Fruit fly (Drosophila melanogaster) whole organism, embryonic: ENCODE data around the gene UQCR-14.

Source experiments
- CG10147 ChIP-seq: fragments of 200-800 bp; sonication (Bioruptor generic); optimal IDR thresholded peaks from 2 replicates; lab custom pipeline; 2019; ENCODE audit warnings: missing biosample characterization, mild to moderate bottlenecking, missing genetic modification characterization, moderate library complexity
- CG11247 ChIP-seq: fragments of 200-800 bp; sonication (Bioruptor generic); IDR thresholded peaks from 2 replicates; pipeline ENCODE4 v1.3.6; 2022; ENCODE audit warnings: missing biosample characterization, missing genetic modification characterization
- CG11695 ChIP-seq: fragments of 200-800 bp; sonication (Bioruptor generic); IDR thresholded peaks from 3 replicates; pipeline ENCODE4 v1.3.6; 2022; ENCODE audit warnings: missing biosample characterization, missing genetic modification characterization
- CG1233 ChIP-seq: fragments of 200-800 bp; sonication (Bioruptor generic); optimal IDR thresholded peaks from 4 replicates; lab custom pipeline; 2018; ENCODE audit warnings: missing biosample characterization, mild to moderate bottlenecking, missing genetic modification characterization
- CG13296 ChIP-seq: fragments of 200-800 bp; sonication (Bioruptor generic); optimal IDR thresholded peaks from 3 replicates; lab custom pipeline; 2018; ENCODE audit warnings: missing biosample characterization, mild to moderate bottlenecking, missing genetic modification characterization
- CG13894 ChIP-seq: fragments of 200-800 bp; sonication (Bioruptor generic); optimal IDR thresholded peaks from 3 replicates; lab custom pipeline; 2018; ENCODE audit warnings: missing biosample characterization, mild to moderate bottlenecking, missing genetic modification characterization, moderate library complexity
- CG18262 ChIP-seq: fragments of 200-800 bp; optimal IDR thresholded peaks from 3 replicates; lab custom pipeline; 2019; ENCODE audit warnings: missing biosample characterization, mild to moderate bottlenecking, missing genetic modification characterization, moderate library complexity
- CG2712 ChIP-seq: fragments of 200-800 bp; optimal IDR thresholded peaks from 3 replicates; lab custom pipeline; 2019; ENCODE audit warnings: missing biosample characterization, mild to moderate bottlenecking, missing genetic modification characterization, moderate library complexity
- CG34422 ChIP-seq: fragments of 200-800 bp; sonication (Bioruptor generic); IDR thresholded peaks from 3 replicates; pipeline ENCODE4 v1.3.6; 2022; ENCODE audit warnings: missing biosample characterization, missing genetic modification characterization
- CG5953 ChIP-seq: fragments of 200-800 bp; sonication (Bioruptor generic); IDR thresholded peaks from 2 replicates; pipeline ENCODE4 v1.3.6; 2022; ENCODE audit warnings: missing biosample characterization, missing genetic modification characterization
- CG6813 ChIP-seq: fragments of 200-800 bp; sonication (Bioruptor generic); optimal IDR thresholded peaks from 2 replicates; lab custom pipeline; 2017; ENCODE audit warnings: missing biosample characterization, missing genetic modification characterization, mild to moderate bottlenecking, moderate library complexity, missing genetic modification reagents
- CG8281 ChIP-seq: fragments of 200-800 bp; sonication (Bioruptor generic); optimal IDR thresholded peaks from 2 replicates; lab custom pipeline; 2018; ENCODE audit warnings: missing biosample characterization, mild to moderate bottlenecking, missing genetic modification characterization, moderate library complexity
- CG8944 ChIP-seq: fragments of 200-800 bp; sonication (Bioruptor generic); optimal IDR thresholded peaks from 3 replicates; lab custom pipeline; 2016; ENCODE audit warnings: missing biosample characterization, missing genetic modification characterization
- Dbx ChIP-seq: fragments of 200-800 bp; sonication (Bioruptor generic); IDR thresholded peaks from 3 replicates; pipeline ENCODE4 v1.3.6; 2022; ENCODE audit warnings: missing biosample characterization, missing genetic modification characterization
- E2f1 ChIP-seq: fragments of 200-800 bp; sonication (Bioruptor generic); IDR thresholded peaks from 2 replicates; pipeline ENCODE4 v1.3.6; 2022; ENCODE audit warnings: missing biosample characterization, missing genetic modification characterization
- E2f2 ChIP-seq: fragments of 200-800 bp; sonication (Bioruptor generic); IDR thresholded peaks from 2 replicates; pipeline ENCODE4 v1.3.6; 2022; ENCODE audit warnings: missing biosample characterization, missing genetic modification characterization
- ERR ChIP-seq: fragments of 200-800 bp; sonication (Bioruptor generic); optimal IDR thresholded peaks from 2 replicates; lab custom pipeline; 2016; ENCODE audit warnings: missing biosample characterization, missing genetic modification characterization
- HLH4C ChIP-seq: fragments of 200-800 bp; sonication (Bioruptor generic); IDR thresholded peaks from 3 replicates; pipeline ENCODE4 v1.3.6; 2022; ENCODE audit warnings: missing biosample characterization, missing genetic modification characterization; ENCODE audit not compliant: partially characterized antibody
- Hmr ChIP-seq: fragments of 200-800 bp; sonication (Bioruptor generic); optimal IDR thresholded peaks from 3 replicates; lab custom pipeline; 2017; ENCODE audit warnings: mild to moderate bottlenecking, missing biosample characterization, missing genetic modification reagents, missing genetic modification characterization
- Hr39 ChIP-seq: fragments of >200 bp; optimal IDR thresholded peaks from 2 replicates; lab custom pipeline; 2017
- Hsf ChIP-seq: fragments of 200-800 bp; sonication (Bioruptor generic); optimal IDR thresholded peaks from 3 replicates; lab custom pipeline; 2016; ENCODE audit warnings: missing biosample characterization, missing genetic modification characterization
- Med ChIP-seq: fragments of 200-800 bp; sonication (Bioruptor generic); peaks from one replicate; lab custom pipeline; 2016; ENCODE audit warnings: missing biosample characterization, missing genetic modification characterization, mild to moderate bottlenecking, inconsistent platforms, moderate library complexity
- Meics ChIP-seq: fragments of 200-800 bp; sonication (Bioruptor generic); optimal IDR thresholded peaks from 2 replicates; lab custom pipeline; 2017; ENCODE audit warnings: missing biosample characterization, mild to moderate bottlenecking, missing genetic modification characterization
- TFAM ChIP-seq: fragments of 200-800 bp; sonication (Bioruptor generic); optimal IDR thresholded peaks from 2 replicates; lab custom pipeline; 2017; ENCODE audit warnings: missing biosample characterization, missing genetic modification characterization, inconsistent platforms
- Vsx1 ChIP-seq: fragments of 200-800 bp; sonication (Bioruptor generic); optimal IDR thresholded peaks from 2 replicates; lab custom pipeline; 2017; ENCODE audit warnings: missing biosample characterization, mild to moderate bottlenecking, missing genetic modification characterization, missing genetic modification reagents
- abd-A ChIP-seq: fragments of 200-800 bp; sonication (Bioruptor generic); optimal IDR thresholded peaks from 3 replicates; lab custom pipeline; 2019; ENCODE audit warnings: missing biosample characterization, mild to moderate bottlenecking, missing genetic modification characterization, moderate library complexity
- aop ChIP-seq: fragments of 200-800 bp; sonication (Bioruptor generic); IDR thresholded peaks from 2 replicates; pipeline ENCODE4 v1.3.6; 2022; ENCODE audit warnings: missing biosample characterization, missing genetic modification characterization
- ap ChIP-seq: fragments of 200-800 bp; sonication (Bioruptor generic); IDR thresholded peaks from 2 replicates; pipeline ENCODE4 v1.3.6; 2022; ENCODE audit warnings: missing biosample characterization, missing genetic modification characterization
- ato ChIP-seq: fragments of 200-800 bp; sonication (Bioruptor generic); IDR thresholded peaks from 2 replicates; pipeline ENCODE4 v1.3.6; 2022; ENCODE audit warnings: missing biosample characterization, missing genetic modification characterization; ENCODE audit not compliant: partially characterized antibody
- az2 ChIP-seq: fragments of 200-800 bp; sonication (Bioruptor generic); optimal IDR thresholded peaks from 3 replicates; lab custom pipeline; 2016; ENCODE audit warnings: missing biosample characterization, missing genetic modification characterization
- danr ChIP-seq: fragments of 200-800 bp; sonication (Bioruptor generic); IDR thresholded peaks from 2 replicates; pipeline ENCODE4 v1.3.6; 2022; ENCODE audit warnings: missing biosample characterization, missing genetic modification characterization
- exex ChIP-seq: fragments of 200-800 bp; sonication (Bioruptor generic); optimal IDR thresholded peaks from 4 replicates; lab custom pipeline; 2018; ENCODE audit warnings: missing biosample characterization, mild to moderate bottlenecking, missing genetic modification characterization, moderate library complexity
- her ChIP-seq: fragments of 200-800 bp; sonication (Bioruptor generic); optimal IDR thresholded peaks from 2 replicates; lab custom pipeline; 2016; ENCODE audit warnings: missing biosample characterization, missing genetic modification characterization
- hkb ChIP-seq, 2 experiments: fragments of 200-800 bp in 1 of 2; fragments of >200 bp in 1 of 2; sonication (Bioruptor generic) in 1 of 2; IDR thresholded peaks in 1 of 2; optimal IDR thresholded peaks in 1 of 2; 2 replicates each; pipeline versions ENCODE4 v1.3.6 to Lab custom; 2017 to 2022; ENCODE audit warnings: missing biosample characterization in 1 of 2, missing genetic modification characterization in 1 of 2
- nmo ChIP-seq: fragments of 200-800 bp; sonication (Bioruptor generic); optimal IDR thresholded peaks from 2 replicates; lab custom pipeline; 2018; ENCODE audit warnings: missing biosample characterization, mild to moderate bottlenecking, missing genetic modification characterization, moderate library complexity
- pnt ChIP-seq: fragments of 200-800 bp; sonication (Bioruptor generic); optimal IDR thresholded peaks from 3 replicates; lab custom pipeline; 2016; ENCODE audit warnings: missing biosample characterization, missing genetic modification characterization
- sens ChIP-seq: fragments of 200-800 bp; sonication (Bioruptor generic); peaks from one replicate; lab custom pipeline; 2016; ENCODE audit warnings: missing biosample characterization, missing genetic modification characterization
- slou ChIP-seq: fragments of 200-800 bp; sonication (Bioruptor generic); optimal IDR thresholded peaks from 3 replicates; lab custom pipeline; 2016; ENCODE audit warnings: missing biosample characterization, missing genetic modification characterization
- sug ChIP-seq: fragments of 200-800 bp; optimal IDR thresholded peaks from 2 replicates; lab custom pipeline; 2019; ENCODE audit warnings: missing biosample characterization, mild to moderate bottlenecking, missing genetic modification characterization, moderate library complexity

The UQCR-14 gene

dm6 chrX:16308310-16308918 lies 22.3 kb downstream of the UQCR-14 start, which contains the start of gene Had1 (continued):
- TF ChIP-seq hkb (optimal IDR thresholded peaks at IDR 0.05; lab: Kevin White, UChicago) = no peak
- no peak for TF ChIP-seq hkb (GFP tag; IDR thresholded peaks at IDR 0.05; lab: Robert Waterston, UW)
- no peak for TF ChIP-seq CG6813 (GFP tag; lab: Kevin White, UChicago)
- no peak for TF ChIP-seq CG8944 (GFP tag; lab: Kevin White, UChicago)
- TF ChIP-seq CG5953 (GFP tag; lab: Robert Waterston, UW) = no peak
- no peak for TF ChIP-seq CG11695 (GFP tag; lab: Robert Waterston, UW)
- TF ChIP-seq slou = no peak
- TF ChIP-seq Hr39 (lab: Kevin White, UChicago) = no peak
- TF ChIP-seq E2f1 (GFP tag; lab: Robert Waterston, UW) = no peak
- TF ChIP-seq ap (GFP tag; lab: Robert Waterston, UW) = no peak
- TF ChIP-seq CG11247 (GFP tag; lab: Robert Waterston, UW) = no peak
- no peak for TF ChIP-seq aop (GFP tag; lab: Robert Waterston, UW)
- TF ChIP-seq danr (GFP tag; lab: Robert Waterston, UW) = no peak
- TF ChIP-seq pnt (GFP tag; lab: Kevin White, UChicago) = no peak
- no peak for TF ChIP-seq CG10147
- TF ChIP-seq az2 (GFP tag; lab: Kevin White, UChicago) = no peak
- TF ChIP-seq nmo = no peak
- no peak for TF ChIP-seq ato
- TF ChIP-seq E2f2 (GFP tag; lab: Robert Waterston, UW) = no peak
- TF ChIP-seq her (GFP tag; lab: Kevin White, UChicago) = no peak
- TF ChIP-seq CG34422 (GFP tag; lab: Robert Waterston, UW) = no peak
- TF ChIP-seq abd-A = no peak
- 0 out of 3 replicates have a peak, but pooled peaks have one; percentile 34 for TF ChIP-seq HLH4C
- no peak for TF ChIP-seq CG8281 (tag; lab: Kevin White, UChicago)
- no peak for TF ChIP-seq CG13894 (tag; lab: Kevin White, UChicago)
- peak; percentile 57 for TF ChIP-seq CG18262
- no peak for TF ChIP-seq Meics
- TF ChIP-seq Hmr (GFP tag; lab: Kevin White, UChicago) = no peak
- TF ChIP-seq sug (tag; lab: Kevin White, UChicago) = peak; percentile 85
- TF ChIP-seq CG1233 (GFP tag; lab: Kevin White, UChicago) = no peak
- no peak for TF ChIP-seq CG2712
- no peak for TF ChIP-seq Hsf (GFP tag; lab: Kevin White, UChicago)

- TF ChIP-seq Med (GFP tag; lab: Kevin White, UChicago) (peak; percentile 2), CG13296 (GFP tag; lab: Kevin White, UChicago) (peak; percentile 13), sens (GFP tag; lab: Kevin White, UChicago) (peak; percentile 44), Dbx (GFP tag; lab: Robert Waterston, UW) (no peak), ERR (peak; percentile 44)
These were observed 22.9 kb downstream of the UQCR-14 start for dm6 chrX:16308953-16309352.

DNA sequence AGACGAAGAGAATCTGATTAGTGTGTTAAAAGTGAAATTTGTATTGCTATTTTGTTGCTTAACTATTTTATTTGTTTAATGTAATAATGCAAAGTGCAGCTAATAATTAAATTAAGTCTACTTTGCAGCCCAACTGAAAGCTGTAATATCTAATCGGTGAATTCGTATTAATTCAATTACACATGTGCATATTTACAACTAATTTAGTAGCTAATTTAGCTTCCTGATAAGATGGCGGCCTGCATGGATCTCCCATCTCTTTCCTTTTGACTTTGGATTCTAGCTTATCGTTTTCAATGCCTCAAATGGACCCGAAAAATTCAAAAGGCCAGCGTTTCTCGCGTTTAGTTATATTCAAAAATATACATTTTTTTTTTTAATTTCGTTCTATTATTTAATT lies 23.7 kb downstream of the UQCR-14 start:
- TF ChIP-seq exex (tag; lab: Kevin White, UChicago) (peak; percentile 60), Vsx1 (GFP tag; lab: Kevin White, UChicago) (peak; percentile 71), TFAM (GFP tag; lab: Kevin White, UChicago) (no peak)
